Fruit fly (Drosophila melanogaster): ENCODE results near the gene hzg.

The hzg gene

dm6 chr3L:16050887-16051258 lies 46.3 kb upstream of the hzg start, which contains the start of gene Diap1:
Gene Diap1 (minus strand): TSS chr3L:16051034.
- no peak for TF ChIP-seq CG1620 (GFP tag; optimal IDR thresholded peaks at IDR 0.05)
- peak; percentile 44 for TF ChIP-seq toe (GFP tag; optimal IDR thresholded peaks at IDR 0.05)
- peak; percentile 33 for TF ChIP-seq bab1 (GFP tag; optimal IDR thresholded peaks at IDR 0.05)
- peak; percentile 89 for TF ChIP-seq kay (GFP tag; ENCODE audit: borderline replicate concordance)
- TF ChIP-seq CG11617 (GFP tag; optimal IDR thresholded peaks at IDR 0.05): no peak
- TF ChIP-seq Mnt (GFP tag; optimal IDR thresholded peaks at IDR 0.05): peak; percentile 35

- TF ChIP-seq Mnt (GFP tag; optimal IDR thresholded peaks at IDR 0.05) (peak; percentile 79), pad (GFP tag; optimal IDR thresholded peaks at IDR 0.05) (peak; percentile 21), toe (GFP tag; optimal IDR thresholded peaks at IDR 0.05) (no peak), kay (GFP tag; ENCODE audit: borderline replicate concordance) (peak; percentile 47), Clk (GFP tag; optimal IDR thresholded peaks at IDR 0.05) (peak; percentile 39), CG33017 (tag; optimal IDR thresholded peaks at IDR 0.05) (peak; percentile 82), cnc (optimal IDR thresholded peaks at IDR 0.05) (no peak), tj (GFP tag; optimal IDR thresholded peaks at IDR 0.05) (peak; percentile 17), Crg-1 (GFP tag; optimal IDR thresholded peaks at IDR 0.05) (peak; percentile 47), CG12768 (GFP tag; optimal IDR thresholded peaks at IDR 0.05) (peak; percentile 75), cic (GFP tag; optimal IDR thresholded peaks at IDR 0.05) (peak; percentile 93), CG1620 (GFP tag; optimal IDR thresholded peaks at IDR 0.05) (peak; percentile 19), CG7045 (GFP tag; optimal IDR thresholded peaks at IDR 0.05) (peak; percentile 23), ovo (GFP tag; optimal IDR thresholded peaks at IDR 0.05) (peak; percentile 48), CG14711 (tag; optimal IDR thresholded peaks at IDR 0.05) (peak; percentile 33), CG7101 (tag; optimal IDR thresholded peaks at IDR 0.05) (peak; percentile 38), bab1 (GFP tag; optimal IDR thresholded peaks at IDR 0.05) (no peak), CG11617 (GFP tag; optimal IDR thresholded peaks at IDR 0.05) (peak; percentile 78), Hr96 (GFP tag; optimal IDR thresholded peaks at IDR 0.05) (peak; percentile 13), CG5204 (GFP tag; optimal IDR thresholded peaks at IDR 0.05) (no peak)
These were observed 45.7 kb upstream of the hzg start for dm6 chr3L:16049955-16050886.

- no peak for TF ChIP-seq Mnt (GFP tag; optimal IDR thresholded peaks at IDR 0.05)
- TF ChIP-seq Hr96 (GFP tag; optimal IDR thresholded peaks at IDR 0.05): no peak
- no peak for TF ChIP-seq CG7101 (tag; optimal IDR thresholded peaks at IDR 0.05)
- no peak for TF ChIP-seq ovo (GFP tag; optimal IDR thresholded peaks at IDR 0.05)
These were observed 44.4 kb upstream of the hzg start for dm6 chr3L:16048722-16049459.

- TF ChIP-seq CG11617 (GFP tag; optimal IDR thresholded peaks at IDR 0.05) (peak; percentile 5), CG33017 (tag; optimal IDR thresholded peaks at IDR 0.05) (peak; percentile 17), cnc (optimal IDR thresholded peaks at IDR 0.05) (no peak), CG7101 (tag; optimal IDR thresholded peaks at IDR 0.05) (peak; percentile 37), tj (GFP tag; optimal IDR thresholded peaks at IDR 0.05) (peak; percentile 36), CG5204 (GFP tag; optimal IDR thresholded peaks at IDR 0.05) (no peak), Crg-1 (GFP tag; optimal IDR thresholded peaks at IDR 0.05) (no peak), CG14711 (tag; optimal IDR thresholded peaks at IDR 0.05) (no peak), kay (GFP tag; ENCODE audit: borderline replicate concordance) (peak; percentile 56), bab1 (GFP tag; optimal IDR thresholded peaks at IDR 0.05) (peak; percentile 49), CG1620 (GFP tag; optimal IDR thresholded peaks at IDR 0.05) (no peak), CG7045 (GFP tag; optimal IDR thresholded peaks at IDR 0.05) (peak; percentile 49), pad (GFP tag; optimal IDR thresholded peaks at IDR 0.05) (peak; percentile 68), toe (GFP tag; optimal IDR thresholded peaks at IDR 0.05) (no peak), CG12768 (GFP tag; optimal IDR thresholded peaks at IDR 0.05) (peak; percentile 64), Clk (GFP tag; optimal IDR thresholded peaks at IDR 0.05) (peak; percentile 27), Mnt (GFP tag; optimal IDR thresholded peaks at IDR 0.05) (peak; percentile 4)
These were observed 43.5 kb upstream of the hzg start for dm6 chr3L:16048086-16048485.

dm6 chr3L:16047105-16047504 lies 42.6 kb upstream of the hzg start:
- TF ChIP-seq CG7101 (tag; optimal IDR thresholded peaks at IDR 0.05) (no peak), cnc (optimal IDR thresholded peaks at IDR 0.05) (no peak), toe (GFP tag; optimal IDR thresholded peaks at IDR 0.05) (no peak), Clk (GFP tag; optimal IDR thresholded peaks at IDR 0.05) (no peak), CG14711 (tag; optimal IDR thresholded peaks at IDR 0.05) (no peak)

dm6 chr3L:16046387-16047066 lies 42.0 kb upstream of the hzg start:
- TF ChIP-seq CG5204 (GFP tag; optimal IDR thresholded peaks at IDR 0.05) (no peak), CG1620 (GFP tag; optimal IDR thresholded peaks at IDR 0.05) (peak; percentile 11), Hr96 (GFP tag; optimal IDR thresholded peaks at IDR 0.05) (peak; percentile 49), cnc (optimal IDR thresholded peaks at IDR 0.05) (no peak), CG33017 (tag; optimal IDR thresholded peaks at IDR 0.05) (peak; percentile 72), cic (GFP tag; optimal IDR thresholded peaks at IDR 0.05) (peak; percentile 97), ovo (GFP tag; optimal IDR thresholded peaks at IDR 0.05) (peak; percentile 42), pad (GFP tag; optimal IDR thresholded peaks at IDR 0.05) (no peak), CG11617 (GFP tag; optimal IDR thresholded peaks at IDR 0.05) (peak; percentile 7), Mnt (GFP tag; optimal IDR thresholded peaks at IDR 0.05) (peak; percentile 73), toe (GFP tag; optimal IDR thresholded peaks at IDR 0.05) (peak; percentile 36), Crg-1 (GFP tag; optimal IDR thresholded peaks at IDR 0.05) (peak; percentile 60), CG12768 (GFP tag; optimal IDR thresholded peaks at IDR 0.05) (peak; percentile 76), CG7045 (GFP tag; optimal IDR thresholded peaks at IDR 0.05) (no peak), CG7101 (tag; optimal IDR thresholded peaks at IDR 0.05) (peak; percentile 49), Clk (GFP tag; optimal IDR thresholded peaks at IDR 0.05) (no peak), kay (GFP tag; ENCODE audit: borderline replicate concordance) (peak; percentile 93), tj (GFP tag; optimal IDR thresholded peaks at IDR 0.05) (no peak), CG14711 (tag; optimal IDR thresholded peaks at IDR 0.05) (peak; percentile 28), bab1 (GFP tag; optimal IDR thresholded peaks at IDR 0.05) (peak; percentile 30)
